Worm (Caenorhabditis elegans) whole organism, late embryonic: ENCODE measurements around the gene spin-1.
"Not testable (repeated sequence)": the region's sequence is repeated elsewhere in the genome, so short reads cannot be mapped to it uniquely, and the experiment has no call there.

ENCODE experiments used
- C08G9.2 ChIP-seq: sonication (generic microtip); optimal IDR thresholded peaks from 2 replicates; lab custom pipeline; 2016; ENCODE audit warnings: mild to moderate bottlenecking, missing genetic modification characterization, moderate library complexity, missing compliant biosample characterization
- K02D7.2 ChIP-seq: sonication (generic microtip); optimal IDR thresholded peaks from 2 replicates; lab custom pipeline; 2017; ENCODE audit warnings: mild to moderate bottlenecking, missing genetic modification characterization, missing compliant biosample characterization
- K09A11.1 ChIP-seq: sonication (generic microtip); optimal IDR thresholded peaks from 2 replicates; lab custom pipeline; 2017; ENCODE audit warnings: antibody characterized with exemption, mild to moderate bottlenecking, missing genetic modification characterization, missing compliant biosample characterization; ENCODE audit not compliant: insufficient read depth
- ceh-14 ChIP-seq: sonication (generic microtip); optimal IDR thresholded peaks from 2 replicates; lab custom pipeline; 2016; ENCODE audit warnings: missing genotype, missing genetic modification characterization, missing compliant biosample characterization
- ceh-19 ChIP-seq: fragments of 200-800 bp; sonication (Bioruptor generic); optimal IDR thresholded peaks from 2 replicates; lab custom pipeline; 2018; ENCODE audit warnings: mild to moderate bottlenecking, missing genetic modification characterization, missing compliant biosample characterization
- ceh-2 ChIP-seq: sonication (generic microtip); optimal IDR thresholded peaks from 2 replicates; lab custom pipeline; 2016; ENCODE audit warnings: missing genotype, missing genetic modification characterization, missing compliant biosample characterization
- ceh-34 ChIP-seq: sonication (generic microtip); optimal IDR thresholded peaks from 2 replicates; lab custom pipeline; 2016; ENCODE audit warnings: mild to moderate bottlenecking, missing genetic modification characterization, missing compliant biosample characterization
- ceh-45 ChIP-seq: fragments of 200-800 bp; sonication (Bioruptor generic); IDR thresholded peaks from 2 replicates; pipeline ENCODE4 v1.3.6; 2022; ENCODE audit warnings: missing genetic modification reagents, missing genetic modification characterization, missing compliant biosample characterization
- che-1 ChIP-seq: sonication (generic microtip); optimal IDR thresholded peaks from 2 replicates; lab custom pipeline; 2016; ENCODE audit warnings: mild to moderate bottlenecking, missing genetic modification characterization, missing compliant biosample characterization
- dmd-4 ChIP-seq: sonication (generic microtip); optimal IDR thresholded peaks from 2 replicates; lab custom pipeline; 2016; ENCODE audit warnings: borderline replicate concordance, missing genetic modification characterization, missing compliant biosample characterization
- elt-2 ChIP-seq: sonication (generic microtip); optimal IDR thresholded peaks from 2 replicates; lab custom pipeline; 2016; ENCODE audit warnings: missing genetic modification reagents, missing genetic modification characterization, missing compliant biosample characterization
- ets-4 ChIP-seq: sonication (generic microtip); optimal IDR thresholded peaks from 2 replicates; lab custom pipeline; 2016; ENCODE audit warnings: missing genetic modification characterization, missing compliant biosample characterization
- eyg-1 ChIP-seq: sonication (generic microtip); optimal IDR thresholded peaks from 2 replicates; lab custom pipeline; 2016; ENCODE audit warnings: missing genotype, missing genetic modification characterization, missing compliant biosample characterization
- fkh-10 ChIP-seq: fragments of 150-350 bp; optimal IDR thresholded peaks from 2 replicates; lab custom pipeline; 2014; ENCODE audit warnings: missing biosample characterization, missing genetic modification reagents, missing genetic modification characterization
- fkh-6 ChIP-seq: sonication (generic microtip); optimal IDR thresholded peaks from 2 replicates; lab custom pipeline; 2016; ENCODE audit warnings: missing genetic modification characterization, missing compliant biosample characterization
- gmeb-2 ChIP-seq: sonication (generic microtip); optimal IDR thresholded peaks from 2 replicates; lab custom pipeline; 2016; ENCODE audit warnings: missing genetic modification characterization, inconsistent platforms, missing compliant biosample characterization
- hlh-30 ChIP-seq: sonication (generic microtip); optimal IDR thresholded peaks from 2 replicates; lab custom pipeline; 2017; ENCODE audit warnings: antibody characterized with exemption, missing genetic modification characterization, missing compliant biosample characterization; ENCODE audit not compliant: insufficient read depth
- hlh-8 ChIP-seq: sonication (generic microtip); optimal IDR thresholded peaks from 2 replicates; lab custom pipeline; 2016; ENCODE audit warnings: missing genotype, missing genetic modification characterization, missing compliant biosample characterization
- madf-2 ChIP-seq: sonication (generic microtip); optimal IDR thresholded peaks from 2 replicates; lab custom pipeline; 2017; ENCODE audit warnings: missing genetic modification characterization, missing compliant biosample characterization
- mec-3 ChIP-seq: sonication (generic microtip); optimal IDR thresholded peaks from 2 replicates; lab custom pipeline; 2016; ENCODE audit warnings: borderline replicate concordance, missing genetic modification characterization, missing compliant biosample characterization
- nfya-1 ChIP-seq: sonication (generic microtip); optimal IDR thresholded peaks from 2 replicates; lab custom pipeline; 2017; ENCODE audit warnings: missing genetic modification characterization, mild to moderate bottlenecking, missing compliant biosample characterization, antibody characterized with exemption, moderate library complexity
- nhr-232 ChIP-seq: sonication (generic microtip); optimal IDR thresholded peaks from 2 replicates; lab custom pipeline; 2016; ENCODE audit warnings: missing genetic modification characterization, missing compliant biosample characterization
- npax-4 ChIP-seq: sonication (generic microtip); optimal IDR thresholded peaks from 2 replicates; lab custom pipeline; 2016; ENCODE audit warnings: missing genetic modification characterization, missing compliant biosample characterization
- odd-2 ChIP-seq: sonication (generic microtip); optimal IDR thresholded peaks from 2 replicates; lab custom pipeline; 2017; ENCODE audit warnings: antibody characterized with exemption, mild to moderate bottlenecking, missing genetic modification characterization, missing compliant biosample characterization
- pha-2 ChIP-seq: sonication (generic microtip); optimal IDR thresholded peaks from 2 replicates; lab custom pipeline; 2017; ENCODE audit warnings: mild to moderate bottlenecking, missing genetic modification characterization, missing compliant biosample characterization
- ref-2 ChIP-seq: sonication (generic microtip); optimal IDR thresholded peaks from 2 replicates; lab custom pipeline; 2016; ENCODE audit warnings: missing genetic modification characterization, missing compliant biosample characterization
- rnt-1 ChIP-seq: sonication (generic microtip); optimal IDR thresholded peaks from 2 replicates; lab custom pipeline; 2016; ENCODE audit warnings: missing genetic modification characterization, missing compliant biosample characterization
- sdc-2 ChIP-seq: sonication (generic microtip); optimal IDR thresholded peaks from 2 replicates; lab custom pipeline; 2016; ENCODE audit warnings: missing genotype, missing genetic modification characterization, missing compliant biosample characterization
- syd-9 ChIP-seq: sonication (generic microtip); optimal IDR thresholded peaks from 2 replicates; lab custom pipeline; 2016; ENCODE audit warnings: mild to moderate bottlenecking, missing genetic modification characterization, moderate library complexity, missing compliant biosample characterization
- tbx-2 ChIP-seq: sonication (generic microtip); optimal IDR thresholded peaks from 2 replicates; lab custom pipeline; 2016; ENCODE audit warnings: missing genetic modification characterization, missing compliant biosample characterization
- tbx-7 ChIP-seq: sonication (generic microtip); optimal IDR thresholded peaks from 2 replicates; lab custom pipeline; 2016; ENCODE audit warnings: missing genotype, missing genetic modification characterization, missing compliant biosample characterization
- zip-5 ChIP-seq: sonication (generic microtip); optimal IDR thresholded peaks from 2 replicates; lab custom pipeline; 2016; ENCODE audit warnings: missing genetic modification characterization, missing compliant biosample characterization

The spin-1 gene

DNA sequence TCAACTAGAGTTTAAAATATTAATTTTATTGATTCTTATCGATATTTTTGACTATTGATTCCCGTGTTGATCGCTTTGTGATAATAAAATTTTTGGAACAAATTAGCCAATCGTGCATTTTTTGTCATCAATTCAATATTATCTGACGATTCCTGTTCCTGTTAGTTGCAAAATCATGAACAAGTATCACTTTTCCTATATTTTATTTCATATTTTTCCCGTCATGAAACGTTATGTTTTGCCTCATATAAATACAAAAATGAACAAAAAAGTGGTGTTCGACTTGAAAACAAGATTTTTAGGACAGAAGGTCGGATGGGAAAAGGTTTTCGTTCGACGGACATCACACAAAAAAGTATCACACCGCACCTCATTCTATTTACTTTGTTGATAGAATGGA, 6.5 kb downstream of the spin-1 start, which contains the start of gene C13C4.6:
Gene C13C4.6 (plus strand): TSS at position 301 of the 400 bp plus-strand sequence.
- no peak for TF ChIP-seq nfya-1 (tag; lab: Kevin White, UChicago)
- TF ChIP-seq nhr-232 (tag; lab: Kevin White, UChicago) = no peak
- TF ChIP-seq ceh-2 = no peak

DNA sequence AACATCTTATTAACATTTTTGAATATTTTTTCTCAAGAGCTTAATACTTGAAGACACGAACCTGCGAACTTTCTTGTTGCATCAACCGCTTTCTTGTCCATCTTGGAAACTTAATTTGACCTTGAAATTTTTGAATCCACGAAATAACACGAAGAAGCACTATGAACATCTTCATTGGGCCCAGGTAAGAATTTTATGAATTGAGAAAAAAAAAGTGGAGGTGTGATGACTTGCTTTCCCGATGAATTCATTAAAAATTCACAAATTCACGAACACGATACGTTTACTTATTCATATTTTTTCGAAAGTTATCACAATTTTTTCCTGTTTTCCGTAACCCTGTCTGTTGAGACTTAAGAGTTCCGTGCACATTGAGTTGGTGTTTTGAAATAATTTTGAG, 15.9 kb downstream of the spin-1 start, which contains the start of gene C27A7.6:
Gene C27A7.6 (minus strand): TSS at position 101 of the 400 bp plus-strand sequence.
- TF ChIP-seq tbx-7; hlh-8; ref-2 (tag; lab: Kevin White, UChicago): not testable (repeated sequence)

DNA sequence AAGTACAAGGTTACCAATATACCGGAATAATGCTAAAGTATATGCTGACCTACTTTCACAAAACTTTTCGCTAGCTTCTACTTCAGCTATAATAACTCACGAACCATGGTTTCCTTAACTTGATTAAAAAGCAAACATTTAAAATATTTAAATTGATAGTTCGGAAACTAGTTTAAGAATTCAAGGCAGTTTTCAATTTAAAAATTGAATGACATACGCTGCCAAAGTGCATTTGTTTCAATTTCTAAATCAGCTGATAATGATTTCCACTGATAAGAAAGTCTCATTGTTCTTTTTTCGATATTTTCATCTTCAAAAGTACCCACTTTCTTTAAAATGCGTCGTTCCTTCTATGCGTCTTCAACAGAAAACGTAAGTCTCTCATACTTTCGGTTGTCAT, 16.4 kb downstream of the spin-1 start, which contains the start of gene enpp-1:
Gene enpp-1 (plus strand): TSS at position 301 of the 400 bp plus-strand sequence.
- TF ChIP-seq zip-5 (tag; lab: Kevin White, UChicago); mec-3; syd-9 (tag; lab: Kevin White, UChicago): not testable (repeated sequence)

DNA sequence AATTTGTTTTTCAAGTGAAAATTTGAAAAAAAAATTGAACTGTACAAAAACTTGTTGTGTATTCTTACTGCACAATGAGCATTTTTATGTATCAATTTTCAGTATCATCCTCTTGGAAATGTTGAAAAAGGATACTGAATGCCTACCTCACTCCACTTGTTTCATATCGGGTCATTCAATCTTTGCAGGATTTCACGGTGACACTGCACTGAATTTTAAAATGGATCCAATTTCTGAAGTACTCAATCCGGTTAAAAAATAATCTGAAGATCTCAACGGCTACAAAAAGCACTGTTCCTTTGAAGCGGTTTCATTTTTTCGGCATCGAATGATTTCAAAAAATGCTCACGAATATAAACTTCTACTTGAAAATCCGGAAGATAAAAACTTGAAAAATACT, 23.1 kb downstream of the spin-1 start:
- TF ChIP-seq fkh-10 (GFP tag; lab: Kevin White, UChicago) = no peak
- no peak for TF ChIP-seq gmeb-2 (tag; lab: Kevin White, UChicago)
- TF ChIP-seq che-1 (tag; lab: Kevin White, UChicago) = no peak
- TF ChIP-seq tbx-2 (tag; lab: Kevin White, UChicago) = no peak
- no peak for TF ChIP-seq hlh-30 (tag; lab: Kevin White, UChicago)
- no peak for TF ChIP-seq ceh-45
- no peak for TF ChIP-seq npax-4 (tag; lab: Kevin White, UChicago)
- TF ChIP-seq nfya-1 (tag; lab: Kevin White, UChicago) = no peak
- TF ChIP-seq C08G9.2 (tag; lab: Kevin White, UChicago) = no peak
- no peak for TF ChIP-seq K02D7.2 (tag; lab: Kevin White, UChicago)
- TF ChIP-seq fkh-6 (tag; lab: Kevin White, UChicago) = no peak

ce11 chrV:12140625-12141024, 25.8 kb downstream of the spin-1 start, which contains the start of gene C27A7.3:
Gene C27A7.3, plus strand, starts transcription at chrV:12140925.
- TF ChIP-seq dmd-4 (tag; lab: Kevin White, UChicago) = no peak
- no peak for TF ChIP-seq elt-2 (tag; lab: Kevin White, UChicago)
- TF ChIP-seq K09A11.1 (tag; lab: Kevin White, UChicago) = no peak
- no peak for TF ChIP-seq pha-2 (tag; lab: Kevin White, UChicago)
- no peak for TF ChIP-seq hlh-30 (tag; lab: Kevin White, UChicago)
- TF ChIP-seq ets-4 = no peak
- TF ChIP-seq odd-2 (tag; lab: Kevin White, UChicago) = no peak
- TF ChIP-seq fkh-10 (GFP tag; lab: Kevin White, UChicago) = no peak
- no peak for TF ChIP-seq eyg-1
- no peak for TF ChIP-seq ceh-45
- no peak for TF ChIP-seq sdc-2 (tag; lab: Kevin White, UChicago)
- no peak for TF ChIP-seq ceh-19 (GFP tag; lab: Kevin White, UChicago)
- no peak for TF ChIP-seq mec-3

ce11 chrV:12150607-12151006, 35.8 kb downstream of the spin-1 start, which contains the start of gene che-11:
Gene che-11, minus strand, starts transcription at chrV:12150707.
- TF ChIP-seq ceh-14 (tag; lab: Kevin White, UChicago) (no peak), ceh-34 (tag; lab: Kevin White, UChicago) (no peak), rnt-1 (tag; lab: Kevin White, UChicago) (no peak), madf-2 (no peak)
- TF ChIP-seq, all 69 proteins: peak for 0
